Worm (Caenorhabditis elegans) whole organism, young adult: ENCODE results near the gene W02A2.8.
A peak's percentile ranks its signal among the peaks of the same experiment; 100 is the strongest.

ENCODE experiments used
- B0019.2 ChIP-seq: fragments of 200-800 bp; sonication (Bioruptor generic); conservative IDR thresholded peaks from 2 replicates; pipeline ENCODE4 v1.3.6; 2022; ENCODE audit warnings: missing genetic modification reagents, missing genetic modification characterization, missing compliant biosample characterization
- B0035.1 ChIP-seq: sonication (generic microtip); optimal IDR thresholded peaks from 2 replicates; lab custom pipeline; 2016; ENCODE audit warnings: missing genetic modification characterization, mild to moderate bottlenecking, missing compliant biosample characterization, missing genotype, missing genetic modification reagents
- B0336.3 ChIP-seq: fragments of 200-800 bp; sonication (Bioruptor generic); IDR thresholded peaks from 2 replicates; pipeline ENCODE4 v1.3.6; 2022; ENCODE audit warnings: missing genetic modification characterization, missing compliant biosample characterization
- C17E4.6 ChIP-seq: fragments of 200-800 bp; sonication (Bioruptor generic); IDR thresholded peaks from 2 replicates; pipeline ENCODE4 v1.3.6; 2022; ENCODE audit warnings: missing genetic modification reagents, missing genetic modification characterization, missing compliant biosample characterization
- F10E7.11 ChIP-seq: sonication (generic microtip); optimal IDR thresholded peaks from 2 replicates; lab custom pipeline; 2017; ENCODE audit warnings: mild to moderate bottlenecking, missing genetic modification characterization, moderate library complexity, missing compliant biosample characterization
- F22D6.2 ChIP-seq: sonication (generic microtip); optimal IDR thresholded peaks from 2 replicates; lab custom pipeline; 2016; ENCODE audit warnings: mild to moderate bottlenecking, missing genetic modification characterization, missing compliant biosample characterization
- F33H1.4 ChIP-seq: fragments of 200-800 bp; sonication (Bioruptor generic); IDR thresholded peaks from 2 replicates; pipeline ENCODE4 v1.3.6; 2022; ENCODE audit warnings: missing genetic modification reagents, missing genetic modification characterization, missing compliant biosample characterization
- F37B4.10 ChIP-seq: fragments of 200-800 bp; sonication (Bioruptor generic); IDR thresholded peaks from 2 replicates; pipeline ENCODE4 v1.3.6; 2022; ENCODE audit warnings: missing genetic modification characterization, missing compliant biosample characterization
- F39B2.1 ChIP-seq: fragments of 200-800 bp; sonication (Bioruptor generic); IDR thresholded peaks from 2 replicates; pipeline ENCODE4 v1.3.6; 2022; ENCODE audit warnings: missing genetic modification reagents, missing genetic modification characterization, missing compliant biosample characterization
- F49E8.2 ChIP-seq: sonication (generic microtip); optimal IDR thresholded peaks from 3 replicates; lab custom pipeline; 2017; ENCODE audit warnings: missing genetic modification characterization, mild to moderate bottlenecking, missing compliant biosample characterization, antibody characterized with exemption, moderate library complexity; ENCODE audit not compliant: insufficient read depth
- K11D2.4 ChIP-seq: fragments of 200-800 bp; sonication (Bioruptor generic); IDR thresholded peaks from 2 replicates; pipeline ENCODE4 v1.3.6; 2022; ENCODE audit warnings: missing genetic modification reagents, missing genetic modification characterization, missing compliant biosample characterization
- Y67H2A.10 ChIP-seq: fragments of 200-800 bp; sonication (Bioruptor generic); conservative IDR thresholded peaks from 2 replicates; pipeline ENCODE4 v1.3.6; 2022; ENCODE audit warnings: missing genetic modification reagents, missing genetic modification characterization, missing compliant biosample characterization
- Y79H2A.3 ChIP-seq: fragments of 200-800 bp; sonication (Bioruptor generic); conservative IDR thresholded peaks from 2 replicates; pipeline ENCODE4 v1.3.6; 2022; ENCODE audit warnings: missing genetic modification reagents, missing genetic modification characterization, missing compliant biosample characterization
- Y95B8A.8 ChIP-seq: fragments of 200-800 bp; sonication (Bioruptor generic); IDR thresholded peaks from 2 replicates; pipeline ENCODE4 v1.3.6; 2022; ENCODE audit warnings: missing genetic modification reagents, missing genetic modification characterization, missing compliant biosample characterization
- akir-1 ChIP-seq: fragments of 200-800 bp; sonication (Bioruptor generic); optimal IDR thresholded peaks from 2 replicates; lab custom pipeline; 2018; ENCODE audit warnings: mild to moderate bottlenecking, missing genetic modification characterization, moderate library complexity, missing compliant biosample characterization
- athp-1 ChIP-seq: sonication (generic microtip); optimal IDR thresholded peaks from 2 replicates; lab custom pipeline; 2017; ENCODE audit warnings: mild to moderate bottlenecking, missing genetic modification characterization, missing compliant biosample characterization
- bed-1 ChIP-seq: fragments of 200-800 bp; sonication (Bioruptor generic); IDR thresholded peaks from 2 replicates; pipeline ENCODE4 v1.3.6; 2022; ENCODE audit warnings: missing genetic modification reagents, missing genetic modification characterization, missing compliant biosample characterization
- cebp-1 ChIP-seq, 2 experiments: fragments of 200-800 bp in 1 of 2; sonication (Bioruptor generic) in 1 of 2; sonication (generic microtip) in 1 of 2; IDR thresholded peaks in 1 of 2; optimal IDR thresholded peaks in 1 of 2; 2 replicates each; pipeline versions ENCODE4 v1.3.6 to Lab custom; 2017 to 2022; ENCODE audit warnings: missing compliant biosample characterization in 2 of 2, missing genetic modification characterization in 2 of 2, mild to moderate bottlenecking in 1 of 2, missing genetic modification reagents in 1 of 2, moderate library complexity in 1 of 2
- cebp-2 ChIP-seq: fragments of 200-800 bp; sonication (Bioruptor generic); IDR thresholded peaks from 2 replicates; pipeline ENCODE4 v1.3.6; 2022; ENCODE audit warnings: missing genetic modification characterization, missing compliant biosample characterization
- ceh-100 ChIP-seq: fragments of 200-800 bp; sonication (Bioruptor generic); IDR thresholded peaks from 2 replicates; pipeline ENCODE4 v1.3.6; 2022; ENCODE audit warnings: missing genetic modification reagents, missing genetic modification characterization, missing compliant biosample characterization
- ceh-58 ChIP-seq: fragments of 200-800 bp; sonication (Bioruptor generic); IDR thresholded peaks from 2 replicates; pipeline ENCODE4 v1.3.6; 2022; ENCODE audit warnings: missing genetic modification characterization, missing compliant biosample characterization
- ceh-79 ChIP-seq: sonication (generic microtip); optimal IDR thresholded peaks from 2 replicates; lab custom pipeline; 2017; ENCODE audit warnings: mild to moderate bottlenecking, missing genetic modification characterization, missing compliant biosample characterization
- dox-1 ChIP-seq: fragments of 200-800 bp; sonication (Bioruptor generic); IDR thresholded peaks from 2 replicates; pipeline ENCODE4 v1.3.6; 2022; ENCODE audit warnings: missing genetic modification reagents, missing genetic modification characterization, missing compliant biosample characterization
- efl-1 ChIP-seq: fragments of 150-350 bp; optimal IDR thresholded peaks from 2 replicates; lab custom pipeline; 2014; ENCODE audit warnings: missing biosample characterization, missing genetic modification reagents, missing genetic modification characterization
- egrh-3 ChIP-seq: fragments of 200-800 bp; sonication (Bioruptor generic); IDR thresholded peaks from 2 replicates; pipeline ENCODE4 v1.3.6; 2022; ENCODE audit warnings: missing genetic modification reagents, missing genetic modification characterization, missing compliant biosample characterization
- ets-4 ChIP-seq: fragments of 200-800 bp; sonication (Bioruptor generic); optimal IDR thresholded peaks from 2 replicates; lab custom pipeline; 2018; ENCODE audit warnings: mild to moderate bottlenecking, missing genetic modification characterization, missing compliant biosample characterization
- gei-17 ChIP-seq: fragments of 200-800 bp; sonication (Bioruptor generic); optimal IDR thresholded peaks from 2 replicates; lab custom pipeline; 2018; ENCODE audit warnings: mild to moderate bottlenecking, missing genetic modification characterization, missing compliant biosample characterization
- him-1 ChIP-seq: sonication (generic microtip); optimal IDR thresholded peaks from 2 replicates; lab custom pipeline; 2016; ENCODE audit warnings: missing genotype, missing genetic modification reagents, missing genetic modification characterization, missing compliant biosample characterization
- hmg-1.2 ChIP-seq: fragments of 200-800 bp; sonication (Bioruptor generic); IDR thresholded peaks from 2 replicates; pipeline ENCODE4 v1.3.6; 2022; ENCODE audit warnings: missing genetic modification reagents, missing genetic modification characterization, missing compliant biosample characterization
- hrde-1 ChIP-seq: sonication (generic microtip); optimal IDR thresholded peaks from 2 replicates; lab custom pipeline; 2016; ENCODE audit warnings: missing genetic modification characterization, mild to moderate bottlenecking, missing compliant biosample characterization, moderate library complexity, missing genotype, missing genetic modification reagents, borderline replicate concordance
- hsf-1 ChIP-seq: fragments of 200-800 bp; sonication (Bioruptor generic); IDR thresholded peaks from 2 replicates; pipeline ENCODE4 v1.3.6; 2022; ENCODE audit warnings: missing genetic modification reagents, missing genetic modification characterization, missing compliant biosample characterization
- lag-1 ChIP-seq: fragments of 200-800 bp; sonication (Bioruptor generic); IDR thresholded peaks from 2 replicates; pipeline ENCODE4 v1.3.6; 2022; ENCODE audit warnings: missing genetic modification reagents, missing genetic modification characterization, missing compliant biosample characterization
- let-526 ChIP-seq: fragments of 200-800 bp; sonication (Bioruptor generic); IDR thresholded peaks from 2 replicates; pipeline ENCODE4 v1.3.6; 2022; ENCODE audit warnings: missing genetic modification reagents, missing genetic modification characterization, missing compliant biosample characterization
- let-607 ChIP-seq, 2 experiments: fragments of 200-800 bp in 1 of 2; sonication (Bioruptor generic) in 1 of 2; sonication (generic microtip) in 1 of 2; optimal IDR thresholded peaks; 2 replicates each; lab custom pipeline; 2016 to 2018; ENCODE audit warnings: mild to moderate bottlenecking in 2 of 2, missing compliant biosample characterization in 2 of 2, missing genetic modification characterization in 2 of 2, moderate library complexity in 2 of 2, missing genotype in 1 of 2
- madf-3 ChIP-seq: fragments of 200-800 bp; sonication (Bioruptor generic); IDR thresholded peaks from 2 replicates; pipeline ENCODE4 v1.3.6; 2022; ENCODE audit warnings: missing genetic modification reagents, missing genetic modification characterization, missing compliant biosample characterization
- madf-6 ChIP-seq: fragments of 200-800 bp; sonication (Bioruptor generic); IDR thresholded peaks from 2 replicates; pipeline ENCODE4 v1.3.6; 2022; ENCODE audit warnings: missing genetic modification reagents, missing genetic modification characterization, missing compliant biosample characterization
- madf-8 ChIP-seq: fragments of 200-800 bp; sonication (Bioruptor generic); conservative IDR thresholded peaks from 2 replicates; pipeline ENCODE4 v1.3.6; 2022; ENCODE audit warnings: missing genetic modification reagents, missing genetic modification characterization, missing compliant biosample characterization
- mcd-1 ChIP-seq: fragments of 200-800 bp; sonication (Bioruptor generic); IDR thresholded peaks from 2 replicates; pipeline ENCODE4 v1.3.6; 2022; ENCODE audit warnings: missing genetic modification reagents, missing genetic modification characterization, missing compliant biosample characterization
- nfya-2 ChIP-seq: fragments of 200-800 bp; sonication (Bioruptor generic); IDR thresholded peaks from 2 replicates; pipeline ENCODE4 v1.3.6; 2022; ENCODE audit warnings: missing genetic modification reagents, missing genetic modification characterization, missing compliant biosample characterization
- nhr-179 ChIP-seq: sonication (generic microtip); optimal IDR thresholded peaks from 2 replicates; lab custom pipeline; 2016; ENCODE audit warnings: mild to moderate bottlenecking, missing genetic modification characterization, missing compliant biosample characterization
- nhr-80 ChIP-seq: sonication (generic microtip); optimal IDR thresholded peaks from 2 replicates; lab custom pipeline; 2016; ENCODE audit warnings: missing genetic modification characterization, missing compliant biosample characterization
- nhr-90 ChIP-seq: sonication (generic microtip); optimal IDR thresholded peaks from 2 replicates; lab custom pipeline; 2016; ENCODE audit warnings: missing genotype, mild to moderate bottlenecking, missing genetic modification characterization, missing compliant biosample characterization
- rcor-1 ChIP-seq: fragments of 200-800 bp; sonication (Bioruptor generic); IDR thresholded peaks from 2 replicates; pipeline ENCODE4 v1.3.6; 2022; ENCODE audit warnings: missing genetic modification reagents, missing genetic modification characterization, missing compliant biosample characterization
- sdz-38 ChIP-seq: sonication (generic microtip); optimal IDR thresholded peaks from 2 replicates; lab custom pipeline; 2016; ENCODE audit warnings: missing genotype, missing genetic modification characterization, missing compliant biosample characterization
- sea-2 ChIP-seq: fragments of 200-800 bp; sonication (Bioruptor generic); IDR thresholded peaks from 2 replicates; pipeline ENCODE4 v1.3.6; 2022; ENCODE audit warnings: missing genetic modification characterization, missing compliant biosample characterization
- sptf-2 ChIP-seq: fragments of 200-800 bp; sonication (Bioruptor generic); optimal IDR thresholded peaks from 2 replicates; lab custom pipeline; 2018; ENCODE audit warnings: mild to moderate bottlenecking, missing genetic modification characterization, missing compliant biosample characterization
- unc-130 ChIP-seq: sonication (generic microtip); optimal IDR thresholded peaks from 2 replicates; lab custom pipeline; 2016; ENCODE audit warnings: missing genetic modification reagents, missing genetic modification characterization, missing compliant biosample characterization
- unc-62 ChIP-seq: fragments of 150-350 bp; optimal IDR thresholded peaks from 2 replicates; lab custom pipeline; 2014; ENCODE audit warnings: missing biosample characterization, missing genetic modification reagents, missing genetic modification characterization
- ztf-18 ChIP-seq: sonication (generic microtip); optimal IDR thresholded peaks from 2 replicates; lab custom pipeline; 2016; ENCODE audit warnings: missing genotype, mild to moderate bottlenecking, missing genetic modification characterization, missing compliant biosample characterization

W02A2.8 gene

ce11 chrIV:13348592-13348991, 9.8 kb downstream of the W02A2.8 start, which contains the start of gene W02A2.12 (continued):
- TF ChIP-seq hmg-1.2 (GFP tag; lab: Robert Waterston, UW) (no peak), let-526 (no peak), ztf-18 (tag; lab: Kevin White, UChicago) (no peak), akir-1 (no peak), unc-62 (GFP tag; lab: Kevin White, UChicago) (no peak), cebp-2 (GFP tag; lab: Robert Waterston, UW) (peak; percentile 93; the same call in 1 of the 2 replicates), ets-4 (GFP tag; lab: Kevin White, UChicago) (no peak), madf-8 (GFP tag; lab: Robert Waterston, UW) (no peak), nhr-179 (no peak), egrh-3 (GFP tag; lab: Robert Waterston, UW) (peak; percentile 77; the same call in 1 of the 2 replicates), B0336.3 (GFP tag; lab: Robert Waterston, UW) (no peak), C17E4.6 (GFP tag; lab: Robert Waterston, UW) (no peak), bed-1 (GFP tag; lab: Robert Waterston, UW) (no peak), F49E8.2 (tag; lab: Kevin White, UChicago) (no peak), him-1 (tag; lab: Kevin White, UChicago) (no peak), F37B4.10 (GFP tag; lab: Robert Waterston, UW) (no peak), hrde-1 (tag; lab: Kevin White, UChicago) (no peak), Y79H2A.3 (GFP tag; lab: Robert Waterston, UW) (no peak), mcd-1 (GFP tag; lab: Robert Waterston, UW) (no peak; the same call in 1 of the 2 replicates), sptf-2 (GFP tag; lab: Kevin White, UChicago) (no peak), F22D6.2 (tag; lab: Kevin White, UChicago) (no peak), F39B2.1 (GFP tag; lab: Robert Waterston, UW) (no peak), B0035.1 (tag; lab: Kevin White, UChicago) (no peak), let-607 (tag; optimal IDR thresholded peaks at IDR 0.05; lab: Kevin White, UChicago) (no peak), efl-1 (GFP tag; lab: Kevin White, UChicago) (no peak), madf-6 (peak; percentile 42; the same call in 1 of the 2 replicates), K11D2.4 (GFP tag; lab: Robert Waterston, UW) (no peak), dox-1 (GFP tag; lab: Robert Waterston, UW) (no peak), B0019.2 (GFP tag; lab: Robert Waterston, UW) (no peak), F33H1.4 (no peak), athp-1 (peak; percentile 72), ceh-79 (tag; lab: Kevin White, UChicago) (no peak), sea-2 (GFP tag; lab: Robert Waterston, UW) (no peak), sdz-38 (tag; lab: Kevin White, UChicago) (no peak), cebp-1 (GFP tag; IDR thresholded peaks at IDR 0.05; lab: Robert Waterston, UW) (no peak), cebp-1 (tag; optimal IDR thresholded peaks at IDR 0.05; lab: Kevin White, UChicago) (peak; percentile 25), rcor-1 (GFP tag; lab: Robert Waterston, UW) (no peak), ceh-100 (no peak), madf-3 (GFP tag; lab: Robert Waterston, UW) (0 out of 2 replicates have a peak, but pooled peaks have one; percentile 25), gei-17 (no peak), unc-130 (GFP tag; lab: Kevin White, UChicago) (no peak), nhr-80 (no peak), ceh-58 (no peak), nhr-90 (tag; lab: Kevin White, UChicago) (no peak), hsf-1 (GFP tag; lab: Robert Waterston, UW) (no peak; the same call in 1 of the 2 replicates), nfya-2 (no peak), F10E7.11 (tag; lab: Kevin White, UChicago) (peak; percentile 19), lag-1 (GFP tag; lab: Robert Waterston, UW) (no peak), Y67H2A.10 (GFP tag; lab: Robert Waterston, UW) (no peak), Y95B8A.8 (GFP tag; lab: Robert Waterston, UW) (no peak)
